Fruit fly (Drosophila melanogaster): ENCODE data around the gene kuk.

kuk gene

dm6 chr3R:17065018-17065784 lies 14.8 kb upstream of the kuk start (continued):
- TF ChIP-seq pita (GFP tag; optimal IDR thresholded peaks at IDR 0.05) (no peak), CG12104 (GFP tag; optimal IDR thresholded peaks at IDR 0.05) (peak; percentile 88), bab2 (GFP tag; optimal IDR thresholded peaks at IDR 0.05) (peak; percentile 93), Atf3 (GFP tag; optimal IDR thresholded peaks at IDR 0.05) (peak; percentile 83), bigmax (GFP tag; optimal IDR thresholded peaks at IDR 0.05) (peak; percentile 5), seq (GFP tag; IDR thresholded peaks at IDR 0.05) (peak; percentile 81), CG2875 (GFP tag; optimal IDR thresholded peaks at IDR 0.05) (peak; percentile 85), sqz (GFP tag; optimal IDR thresholded peaks at IDR 0.05) (peak; percentile 93), mirr (GFP tag; optimal IDR thresholded peaks at IDR 0.05) (peak; percentile 54), CG43689 (GFP tag; IDR thresholded peaks at IDR 0.05) (peak; percentile 44; the same call in 1 of the 2 replicates), scrt (GFP tag; optimal IDR thresholded peaks at IDR 0.05) (peak; percentile 91), gce (GFP tag; IDR thresholded peaks at IDR 0.05) (peak; percentile 40; the same call in 1 of the 3 replicates), nau (GFP tag; optimal IDR thresholded peaks at IDR 0.05) (peak; percentile 90), CG7839 (tag; optimal IDR thresholded peaks at IDR 0.05) (peak; percentile 95), tna (GFP tag; IDR thresholded peaks at IDR 0.05; ENCODE audit: partially characterized antibody) (no peak), br (optimal IDR thresholded peaks at IDR 0.05) (no peak), CG1602 (GFP tag; optimal IDR thresholded peaks at IDR 0.05) (peak; percentile 89), Scr (GFP tag; IDR thresholded peaks at IDR 0.05; ENCODE audit: partially characterized antibody) (0 out of 2 replicates have a peak, but pooled peaks have one; percentile 9), CG11093 (GFP tag; IDR thresholded peaks at IDR 0.05) (peak; percentile 80), CG2712 (tag; optimal IDR thresholded peaks at IDR 0.05) (peak; percentile 96), CG6654 (GFP tag; optimal IDR thresholded peaks at IDR 0.05) (peak; percentile 78), CG4404 (GFP tag; IDR thresholded peaks at IDR 0.05) (peak; percentile 66), Dad (GFP tag; optimal IDR thresholded peaks at IDR 0.05) (peak; percentile 96), CG17829 (tag; optimal IDR thresholded peaks at IDR 0.05) (peak; percentile 95), toy (GFP tag; IDR thresholded peaks at IDR 0.05) (peak; percentile 67; the same call in 1 of the 2 replicates), klu (GFP tag; IDR thresholded peaks at IDR 0.05) (peak; percentile 79), CG18619 (GFP tag; optimal IDR thresholded peaks at IDR 0.05) (peak; percentile 92), unpg (GFP tag; optimal IDR thresholded peaks at IDR 0.05) (peak; percentile 97), Bteb2 (GFP tag; optimal IDR thresholded peaks at IDR 0.05) (peak; percentile 91), CG4854 (GFP tag; optimal IDR thresholded peaks at IDR 0.05) (peak; percentile 89), CG15479 (GFP tag; optimal IDR thresholded peaks at IDR 0.05) (no peak), Bgb (GFP tag; IDR thresholded peaks at IDR 0.05; ENCODE audit: partially characterized antibody) (peak; percentile 56; the same call in 1 of the 2 replicates), emc (GFP tag; optimal IDR thresholded peaks at IDR 0.05) (peak; percentile 71), pnt (GFP tag; optimal IDR thresholded peaks at IDR 0.05) (peak; percentile 79), ftz-f1 (GFP tag; optimal IDR thresholded peaks at IDR 0.05) (peak; percentile 38), Vsx1 (GFP tag; optimal IDR thresholded peaks at IDR 0.05) (peak; percentile 85), Taf1 (GFP tag; IDR thresholded peaks at IDR 0.05) (peak; percentile 65; the same call in 1 of the 2 replicates), abd-A (tag; optimal IDR thresholded peaks at IDR 0.05) (peak; percentile 96), croc (GFP tag; conservative IDR thresholded peaks at IDR 0.05) (peak; percentile 88), fu2 (GFP tag; optimal IDR thresholded peaks at IDR 0.05) (peak; percentile 91), CG14050 (GFP tag; IDR thresholded peaks at IDR 0.05) (peak; percentile 84), ac (GFP tag; optimal IDR thresholded peaks at IDR 0.05) (no peak), tio (GFP tag; optimal IDR thresholded peaks at IDR 0.05) (peak; percentile 88), gfzf (GFP tag; optimal IDR thresholded peaks at IDR 0.05) (no peak), CG12299 (tag; optimal IDR thresholded peaks at IDR 0.05) (peak; percentile 89), CG10431 (GFP tag; optimal IDR thresholded peaks at IDR 0.05) (peak; percentile 83), Lpt (GFP tag; optimal IDR thresholded peaks at IDR 0.05) (no peak), slp2 (GFP tag; optimal IDR thresholded peaks at IDR 0.05) (peak; percentile 82), Atf-2 (GFP tag; optimal IDR thresholded peaks at IDR 0.05) (peak; percentile 86)

All from whole organism, embryonic.